Worm (Caenorhabditis elegans): Measurements from ENCODE around the gene F45H10.5.

- TF ChIP-seq ceh-45 (GFP tag; IDR thresholded peaks at IDR 0.05) (no peak), lim-6 (tag; optimal IDR thresholded peaks at IDR 0.05) (no peak), lin-11 (tag; optimal IDR thresholded peaks at IDR 0.05) (no peak), nhr-11 (tag; optimal IDR thresholded peaks at IDR 0.05) (no peak), ttx-3 (tag; optimal IDR thresholded peaks at IDR 0.05) (no peak), ama-1 (optimal IDR thresholded peaks at IDR 0.05) (no peak)
These were observed 22.3 kb upstream of the F45H10.5 start for ce11 chrII:13479424-13479823.
